Worm (Caenorhabditis elegans): ENCODE data around the gene K08E4.2.

K08E4.2 gene

DNA sequence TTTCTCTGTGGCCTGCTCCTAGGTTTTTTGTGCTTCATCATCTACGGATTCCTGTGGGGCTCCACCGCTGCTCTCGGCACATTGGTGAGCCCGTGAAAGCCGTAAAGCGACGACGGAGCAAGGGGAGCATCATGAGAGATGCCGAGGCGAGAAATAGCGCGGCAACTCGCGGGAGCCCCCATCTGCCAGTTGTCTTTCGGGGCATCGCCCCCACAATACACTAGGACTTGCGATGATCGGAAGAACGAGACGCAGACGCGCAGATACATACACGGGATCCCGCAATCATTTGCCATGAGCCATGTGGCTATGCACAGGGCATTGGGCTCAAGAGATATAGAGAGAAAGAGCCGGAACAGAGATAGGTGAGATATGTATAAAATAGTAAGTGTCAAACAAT, 46.1 kb downstream of the K08E4.2 start:
- TF ChIP-seq ceh-16 (tag; optimal IDR thresholded peaks at IDR 0.05) (no peak), unc-62 (GFP tag; optimal IDR thresholded peaks at IDR 0.05) (no peak), egl-27 (tag; optimal IDR thresholded peaks at IDR 0.05) (no peak), nhr-6 (tag; optimal IDR thresholded peaks at IDR 0.05) (no peak), unc-39 (tag; optimal IDR thresholded peaks at IDR 0.05) (no peak), ama-1 (optimal IDR thresholded peaks at IDR 0.05) (no peak), F13H6.1 (tag; optimal IDR thresholded peaks at IDR 0.05) (peak; percentile 86), Y55F3AM.14 (GFP tag; optimal IDR thresholded peaks at IDR 0.05) (no peak), blmp-1 (tag; optimal IDR thresholded peaks at IDR 0.05; ENCODE audit: insufficient read depth) (no peak), mab-5 (tag; optimal IDR thresholded peaks at IDR 0.05) (no peak), aly-2 (tag; optimal IDR thresholded peaks at IDR 0.05) (no peak), mdl-1 (tag; optimal IDR thresholded peaks at IDR 0.05) (no peak), R02D3.7 (tag; optimal IDR thresholded peaks at IDR 0.05) (no peak), sma-9 (GFP tag; optimal IDR thresholded peaks at IDR 0.05) (peak; percentile 52), sma-9 (tag; optimal IDR thresholded peaks at IDR 0.05) (no peak), nhr-129 (tag; optimal IDR thresholded peaks at IDR 0.05) (peak; percentile 84), elt-1 (tag; optimal IDR thresholded peaks at IDR 0.05) (no peak), ztf-1 (GFP tag; conservative IDR thresholded peaks at IDR 0.05) (no peak)

DNA sequence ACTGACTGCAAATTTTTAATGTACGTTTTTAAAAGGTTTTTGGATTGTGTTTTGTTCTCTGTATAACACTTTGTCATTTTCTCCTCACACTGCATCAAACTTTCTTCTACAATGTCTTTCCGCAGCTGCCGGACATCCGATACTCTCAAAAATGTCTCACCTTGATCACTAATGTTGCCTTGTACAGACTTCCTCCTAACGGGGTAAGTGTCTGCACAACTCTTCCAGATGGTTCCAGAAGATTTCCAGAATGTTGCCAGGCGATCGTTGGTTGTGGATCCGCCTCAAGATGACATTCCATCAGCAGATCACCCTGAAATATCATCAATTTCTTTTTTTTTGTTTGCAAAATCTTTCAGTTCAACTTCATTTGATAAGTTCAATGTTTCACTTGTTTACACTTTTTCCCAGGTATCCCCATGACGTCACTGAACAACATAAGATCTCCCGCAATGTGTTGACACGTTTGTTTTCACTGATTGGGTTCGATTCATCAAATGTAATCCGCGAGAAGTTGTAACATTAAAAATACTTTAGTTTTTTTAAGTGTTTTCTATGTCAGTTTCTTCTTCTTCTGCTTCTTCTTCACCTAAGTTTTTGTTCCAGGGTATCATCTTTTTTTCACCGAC, 47.3 kb downstream of the K08E4.2 start:
- TF ChIP-seq F13H6.1 (tag; optimal IDR thresholded peaks at IDR 0.05) (peak; percentile 24), unc-62 (GFP tag; optimal IDR thresholded peaks at IDR 0.05) (no peak), Y55F3AM.14 (GFP tag; optimal IDR thresholded peaks at IDR 0.05) (no peak), nhr-129 (tag; optimal IDR thresholded peaks at IDR 0.05) (peak; percentile 56), sma-9 (GFP tag; optimal IDR thresholded peaks at IDR 0.05) (peak; percentile 33), sma-9 (tag; optimal IDR thresholded peaks at IDR 0.05) (no peak), dmd-4 (tag; optimal IDR thresholded peaks at IDR 0.05) (no peak), nhr-21 (tag; optimal IDR thresholded peaks at IDR 0.05) (no peak), unc-39 (tag; optimal IDR thresholded peaks at IDR 0.05) (no peak), nhr-23 (tag; optimal IDR thresholded peaks at IDR 0.05) (no peak), lsy-2 (tag; optimal IDR thresholded peaks at IDR 0.05) (no peak), ztf-1 (GFP tag; conservative IDR thresholded peaks at IDR 0.05) (no peak), elt-1 (tag; optimal IDR thresholded peaks at IDR 0.05) (no peak)

Measured in whole organism, L2 larva.